Fruit fly (Drosophila melanogaster) whole organism, embryonic: ENCODE data around the gene AnxB9.

Source experiments
- Atf3 ChIP-seq: fragments of 200-800 bp; sonication (Bioruptor generic); optimal IDR thresholded peaks from 3 replicates; lab custom pipeline; 2016; ENCODE audit warnings: missing biosample characterization, missing genetic modification characterization
- CG10274 ChIP-seq: fragments of 200-800 bp; sonication (Bioruptor generic); optimal IDR thresholded peaks from 3 replicates; lab custom pipeline; 2017; ENCODE audit warnings: missing biosample characterization, mild to moderate bottlenecking, missing genetic modification characterization
- CG10654 ChIP-seq: fragments of 200-800 bp; sonication (Bioruptor generic); optimal IDR thresholded peaks from 2 replicates; lab custom pipeline; 2016; ENCODE audit warnings: missing biosample characterization, missing genetic modification characterization
- CG11093 ChIP-seq: fragments of 200-800 bp; sonication (Bioruptor generic); IDR thresholded peaks from 3 replicates; pipeline ENCODE4 v1.3.6; 2022; ENCODE audit warnings: missing biosample characterization, missing genetic modification characterization
- CG11456 ChIP-seq: fragments of 200-800 bp; sonication (Bioruptor generic); IDR thresholded peaks from 3 replicates; pipeline ENCODE4 v1.3.6; 2022; ENCODE audit warnings: missing biosample characterization, missing genetic modification characterization
- CG12155 ChIP-seq: fragments of 200-800 bp; sonication (Bioruptor generic); optimal IDR thresholded peaks from 3 replicates; lab custom pipeline; 2016; ENCODE audit warnings: missing biosample characterization, missing genetic modification characterization
- CG1233 ChIP-seq: fragments of 200-800 bp; sonication (Bioruptor generic); optimal IDR thresholded peaks from 4 replicates; lab custom pipeline; 2018; ENCODE audit warnings: missing biosample characterization, mild to moderate bottlenecking, missing genetic modification characterization
- CG12659 ChIP-seq: fragments of 200-800 bp; sonication (Bioruptor generic); optimal IDR thresholded peaks from 3 replicates; lab custom pipeline; 2017; ENCODE audit warnings: mild to moderate bottlenecking, missing biosample characterization, missing genetic modification reagents, missing genetic modification characterization
- CG14441 ChIP-seq: fragments of 200-800 bp; sonication (Bioruptor generic); IDR thresholded peaks from 2 replicates; pipeline ENCODE4 v1.3.6; 2022; ENCODE audit warnings: missing biosample characterization, missing genetic modification characterization
- CG15073 ChIP-seq: fragments of 200-800 bp; sonication (Bioruptor generic); optimal IDR thresholded peaks from 2 replicates; lab custom pipeline; 2016; ENCODE audit warnings: missing biosample characterization, missing genetic modification characterization
- CG15514 ChIP-seq: fragments of 200-800 bp; sonication (Bioruptor generic); optimal IDR thresholded peaks from 3 replicates; lab custom pipeline; 2017; ENCODE audit warnings: missing biosample characterization, missing genetic modification characterization, mild to moderate bottlenecking, moderate library complexity, missing genetic modification reagents
- CG3838 ChIP-seq: fragments of 200-800 bp; sonication (Bioruptor generic); optimal IDR thresholded peaks from 3 replicates; lab custom pipeline; 2016; ENCODE audit warnings: missing biosample characterization, missing genetic modification characterization
- CG6254 ChIP-seq: fragments of 200-800 bp; sonication (Bioruptor generic); optimal IDR thresholded peaks from 3 replicates; lab custom pipeline; 2017; ENCODE audit warnings: mild to moderate bottlenecking, missing biosample characterization, missing genetic modification reagents, missing genetic modification characterization
- CG6791 ChIP-seq: fragments of 200-800 bp; sonication (Bioruptor generic); IDR thresholded peaks from 3 replicates; pipeline ENCODE4 v1.3.6; 2022; ENCODE audit warnings: missing biosample characterization, missing genetic modification characterization; ENCODE audit not compliant: partially characterized antibody
- CG7786 ChIP-seq: fragments of 200-800 bp; sonication (Bioruptor generic); optimal IDR thresholded peaks from 2 replicates; lab custom pipeline; 2016; ENCODE audit warnings: missing biosample characterization, missing genetic modification characterization
- CG7928 ChIP-seq: fragments of 200-800 bp; sonication (Bioruptor generic); optimal IDR thresholded peaks from 2 replicates; lab custom pipeline; 2017; ENCODE audit warnings: missing biosample characterization, mild to moderate bottlenecking, missing genetic modification characterization
- CG7963 ChIP-seq: fragments of 200-800 bp; sonication (Bioruptor generic); IDR thresholded peaks from 3 replicates; pipeline ENCODE4 v1.3.6; 2022; ENCODE audit warnings: missing biosample characterization, missing genetic modification characterization; ENCODE audit not compliant: partially characterized antibody
- CG8388 ChIP-seq: fragments of 200-800 bp; sonication (Bioruptor generic); optimal IDR thresholded peaks from 2 replicates; lab custom pipeline; 2019; ENCODE audit warnings: missing biosample characterization, mild to moderate bottlenecking, missing genetic modification characterization, moderate library complexity
- CG8765 ChIP-seq: fragments of 200-800 bp; sonication (Bioruptor generic); IDR thresholded peaks from 2 replicates; pipeline ENCODE4 v1.3.6; 2022; ENCODE audit warnings: missing biosample characterization, missing genetic modification characterization
- D19A ChIP-seq: fragments of 200-800 bp; optimal IDR thresholded peaks from 3 replicates; lab custom pipeline; 2019; ENCODE audit warnings: missing biosample characterization, mild to moderate bottlenecking, missing genetic modification characterization, moderate library complexity
- D19B ChIP-seq: fragments of 200-800 bp; sonication (Bioruptor generic); optimal IDR thresholded peaks from 2 replicates; lab custom pipeline; 2017; ENCODE audit warnings: missing biosample characterization, mild to moderate bottlenecking, missing genetic modification characterization
- Dbx ChIP-seq: fragments of 200-800 bp; sonication (Bioruptor generic); IDR thresholded peaks from 3 replicates; pipeline ENCODE4 v1.3.6; 2022; ENCODE audit warnings: missing biosample characterization, missing genetic modification characterization
- Deaf1 ChIP-seq: fragments of 200-800 bp; optimal IDR thresholded peaks from 3 replicates; lab custom pipeline; 2019; ENCODE audit warnings: missing biosample characterization, mild to moderate bottlenecking, missing genetic modification characterization, moderate library complexity
- HLH3B ChIP-seq: fragments of 200-800 bp; sonication (Bioruptor generic); IDR thresholded peaks from 2 replicates; pipeline ENCODE4 v1.3.6; 2022; ENCODE audit warnings: missing biosample characterization, missing genetic modification characterization
- Hey ChIP-seq: fragments of 200-800 bp; sonication (Bioruptor generic); optimal IDR thresholded peaks from 3 replicates; lab custom pipeline; 2018; ENCODE audit warnings: missing biosample characterization, mild to moderate bottlenecking, missing genetic modification characterization
- Hr39 ChIP-seq: fragments of >200 bp; optimal IDR thresholded peaks from 2 replicates; lab custom pipeline; 2017
- Hsf ChIP-seq: fragments of 200-800 bp; sonication (Bioruptor generic); optimal IDR thresholded peaks from 3 replicates; lab custom pipeline; 2016; ENCODE audit warnings: missing biosample characterization, missing genetic modification characterization
- MTF-1 ChIP-seq: fragments of 200-800 bp; sonication (Bioruptor generic); optimal IDR thresholded peaks from 2 replicates; lab custom pipeline; 2018; ENCODE audit warnings: missing biosample characterization, mild to moderate bottlenecking, missing genetic modification characterization, borderline replicate concordance
- Myb ChIP-seq: fragments of 200-800 bp; sonication (Bioruptor generic); optimal IDR thresholded peaks from 2 replicates; lab custom pipeline; 2016; ENCODE audit warnings: missing biosample characterization, missing genetic modification characterization
- Nf-YA ChIP-seq: fragments of 200-800 bp; sonication (Bioruptor generic); IDR thresholded peaks from 2 replicates; pipeline ENCODE4 v1.3.6; 2022; ENCODE audit warnings: missing biosample characterization, missing genetic modification characterization
- Sin3A ChIP-seq: fragments of >200 bp; optimal IDR thresholded peaks from 2 replicates; lab custom pipeline; 2018
- abd-A ChIP-seq: fragments of 200-800 bp; sonication (Bioruptor generic); optimal IDR thresholded peaks from 3 replicates; lab custom pipeline; 2019; ENCODE audit warnings: missing biosample characterization, mild to moderate bottlenecking, missing genetic modification characterization, moderate library complexity
- dm ChIP-seq: fragments of 200-800 bp; sonication (Bioruptor generic); optimal IDR thresholded peaks from 3 replicates; lab custom pipeline; 2016; ENCODE audit warnings: missing biosample characterization, missing genetic modification characterization
- ems ChIP-seq: fragments of 200-800 bp; sonication (Bioruptor generic); optimal IDR thresholded peaks from 3 replicates; lab custom pipeline; 2016; ENCODE audit warnings: missing biosample characterization, missing genetic modification characterization
- en ChIP-seq: fragments of 200-800 bp; sonication (Bioruptor generic); optimal IDR thresholded peaks from 2 replicates; lab custom pipeline; 2016; ENCODE audit warnings: missing biosample characterization, missing genetic modification characterization
- ewg ChIP-seq: fragments of 200-800 bp; sonication (Bioruptor generic); optimal IDR thresholded peaks from 3 replicates; lab custom pipeline; 2017; ENCODE audit warnings: mild to moderate bottlenecking, missing biosample characterization, missing genetic modification reagents, missing genetic modification characterization
- exex ChIP-seq: fragments of 200-800 bp; sonication (Bioruptor generic); optimal IDR thresholded peaks from 4 replicates; lab custom pipeline; 2018; ENCODE audit warnings: missing biosample characterization, mild to moderate bottlenecking, missing genetic modification characterization, moderate library complexity
- gcm ChIP-seq: fragments of 200-800 bp; sonication (Bioruptor generic); optimal IDR thresholded peaks from 2 replicates; lab custom pipeline; 2019; ENCODE audit warnings: missing biosample characterization, mild to moderate bottlenecking, missing genetic modification characterization, moderate library complexity
- grau ChIP-seq: fragments of 200-800 bp; optimal IDR thresholded peaks from 3 replicates; lab custom pipeline; 2019; ENCODE audit warnings: missing biosample characterization, mild to moderate bottlenecking, missing genetic modification characterization, moderate library complexity
- grn ChIP-seq: fragments of 200-800 bp; sonication (Bioruptor generic); optimal IDR thresholded peaks from 3 replicates; lab custom pipeline; 2017; ENCODE audit warnings: missing biosample characterization, missing genetic modification characterization
- h ChIP-seq: fragments of >200 bp; optimal IDR thresholded peaks from 2 replicates; lab custom pipeline; 2017
- lilli ChIP-seq: fragments of 200-800 bp; sonication (Bioruptor generic); optimal IDR thresholded peaks from 3 replicates; lab custom pipeline; 2016; ENCODE audit warnings: missing biosample characterization, missing genetic modification characterization
- oc ChIP-seq: fragments of 200-800 bp; sonication (Bioruptor generic); optimal IDR thresholded peaks from 2 replicates; lab custom pipeline; 2018; ENCODE audit warnings: missing biosample characterization, mild to moderate bottlenecking, missing genetic modification characterization, moderate library complexity
- pum ChIP-seq: fragments of 200-800 bp; sonication (Bioruptor generic); optimal IDR thresholded peaks from 2 replicates; lab custom pipeline; 2016; ENCODE audit warnings: missing biosample characterization, missing genetic modification characterization
- rib ChIP-seq: fragments of 200-800 bp; sonication (Bioruptor generic); IDR thresholded peaks from 2 replicates; pipeline ENCODE4 v1.3.6; 2022; ENCODE audit warnings: missing biosample characterization, missing genetic modification characterization
- row ChIP-seq: fragments of 200-800 bp; sonication (Bioruptor generic); IDR thresholded peaks from 3 replicates; pipeline ENCODE4 v1.3.6; 2022; ENCODE audit warnings: missing biosample characterization, missing genetic modification characterization
- scrt ChIP-seq: fragments of 200-800 bp; sonication (Bioruptor generic); optimal IDR thresholded peaks from 2 replicates; lab custom pipeline; 2018; ENCODE audit warnings: missing biosample characterization, mild to moderate bottlenecking, missing genetic modification characterization, moderate library complexity
- sens ChIP-seq: fragments of 200-800 bp; sonication (Bioruptor generic); peaks from one replicate; lab custom pipeline; 2016; ENCODE audit warnings: missing biosample characterization, missing genetic modification characterization
- shn ChIP-seq: fragments of 200-800 bp; sonication (Bioruptor generic); optimal IDR thresholded peaks from 3 replicates; lab custom pipeline; 2016; ENCODE audit warnings: missing biosample characterization, missing genetic modification characterization
- ttk ChIP-seq: fragments of 200-800 bp; sonication (Bioruptor generic); IDR thresholded peaks from 2 replicates; pipeline ENCODE4 v2.1.2; 2022; ENCODE audit warnings: missing biosample characterization, missing genetic modification characterization
- unc-4 ChIP-seq: fragments of 200-800 bp; sonication (Bioruptor generic); IDR thresholded peaks from 2 replicates; pipeline ENCODE4 v1.3.6; 2022; ENCODE audit warnings: missing biosample characterization, missing genetic modification characterization; ENCODE audit not compliant: partially characterized antibody

Gene AnxB9

DNA sequence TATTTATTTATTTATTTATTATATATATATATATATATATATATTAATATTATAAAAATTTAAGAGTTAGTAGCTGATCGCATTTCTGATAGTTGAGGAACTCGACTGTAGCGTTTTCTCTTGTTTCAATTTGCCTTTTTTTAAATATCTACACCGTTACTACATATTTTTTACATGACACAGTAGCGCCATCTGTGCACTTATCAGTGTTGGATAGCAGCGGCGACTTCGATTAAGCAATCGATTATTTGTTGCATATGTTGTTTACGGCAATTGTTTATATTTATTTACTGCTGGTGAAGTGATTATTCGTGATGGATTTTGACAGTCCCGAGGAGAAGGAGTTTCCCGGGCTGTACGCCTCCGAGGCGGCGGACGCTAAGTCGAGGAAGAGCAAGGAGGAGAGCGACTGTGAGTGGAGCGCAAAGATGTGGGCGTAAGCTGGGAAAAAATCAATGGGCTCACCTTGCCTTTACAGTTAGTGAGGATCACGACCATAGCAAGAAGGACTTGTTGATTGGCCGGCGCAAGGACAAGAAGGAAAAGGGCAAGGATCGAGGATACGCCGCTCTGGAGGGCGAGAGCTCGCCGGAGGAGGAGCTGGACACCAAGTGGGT, 47.5 kb upstream of the AnxB9 start, which contains the start of gene Rlip:
Gene Rlip (plus strand): TSS at position 221 of the 617 bp plus-strand sequence.
- TF ChIP-seq pum (GFP tag; lab: Kevin White, UChicago) (peak; percentile 46), CG12659 (GFP tag; lab: Kevin White, UChicago) (peak; percentile 55), CG11093 (GFP tag; lab: Robert Waterston, UW) (no peak), abd-A (tag; lab: Kevin White, UChicago) (no peak), unc-4 (peak; percentile 49), CG1233 (GFP tag; lab: Kevin White, UChicago) (peak; percentile 35), CG12155 (GFP tag; lab: Kevin White, UChicago) (peak; percentile 25), Sin3A (lab: Kevin White, UChicago) (peak; percentile 18), CG10274 (GFP tag; lab: Kevin White, UChicago) (no peak), scrt (peak; percentile 90), CG15073 (no peak), Dbx (peak; percentile 57; the same call in 2 of the 3 replicates), Myb (GFP tag; lab: Kevin White, UChicago) (peak; percentile 96), gcm (GFP tag; lab: Kevin White, UChicago) (no peak), CG7928 (GFP tag; lab: Kevin White, UChicago) (no peak), CG8765 (GFP tag; lab: Robert Waterston, UW) (no peak), Nf-YA (GFP tag; lab: Robert Waterston, UW) (no peak), Hsf (GFP tag; lab: Kevin White, UChicago) (peak; percentile 54), CG15514 (GFP tag; lab: Kevin White, UChicago) (peak; percentile 66), row (no peak), Hr39 (lab: Kevin White, UChicago) (no peak), shn (GFP tag; lab: Kevin White, UChicago) (peak; percentile 32), HLH3B (peak; percentile 53; the same call in 1 of the 2 replicates), D19B (GFP tag; lab: Kevin White, UChicago) (no peak), D19A (tag; lab: Kevin White, UChicago) (no peak), h (lab: Kevin White, UChicago) (no peak), ewg (GFP tag; lab: Kevin White, UChicago) (no peak), en (GFP tag; lab: Kevin White, UChicago) (no peak), Deaf1 (no peak), CG11456 (peak; percentile 85), CG10654 (GFP tag; lab: Kevin White, UChicago) (peak; percentile 31), ems (peak; percentile 5), oc (tag; lab: Kevin White, UChicago) (no peak), MTF-1 (GFP tag; lab: Kevin White, UChicago) (no peak), CG14441 (GFP tag; lab: Robert Waterston, UW) (0 out of 2 replicates have a peak, but pooled peaks have one; percentile 18), Atf3 (peak; percentile 21), CG7963 (GFP tag; lab: Robert Waterston, UW) (0 out of 3 replicates have a peak, but pooled peaks have one; percentile 41), grn (no peak), CG6254 (GFP tag; lab: Kevin White, UChicago) (no peak), Hey (tag; lab: Kevin White, UChicago) (no peak), ttk (GFP tag; lab: Robert Waterston, UW) (no peak; the same call in 1 of the 2 replicates), dm (GFP tag; lab: Kevin White, UChicago) (peak; percentile 10), CG7786 (GFP tag; lab: Kevin White, UChicago) (peak; percentile 41), CG3838 (GFP tag; lab: Kevin White, UChicago) (peak; percentile 100), sens (GFP tag; lab: Kevin White, UChicago) (peak; percentile 84), lilli (GFP tag; lab: Kevin White, UChicago) (peak; percentile 31), exex (peak; percentile 18), CG8388 (GFP tag; lab: Kevin White, UChicago) (no peak), rib (GFP tag; lab: Robert Waterston, UW) (no peak), grau (tag; lab: Kevin White, UChicago) (no peak), CG6791 (peak; percentile 82)
